Fruit fly (Drosophila melanogaster) whole organism, embryonic: ENCODE data around the gene msd1.

Experiments used
- Awh ChIP-seq: fragments of 200-800 bp; sonication (Bioruptor generic); IDR thresholded peaks from 2 replicates; pipeline ENCODE4, ENCODE4 v1.3.6; 2022; ENCODE audit warnings: missing biosample characterization, missing genetic modification characterization
- Blimp-1 ChIP-seq: fragments of 200-800 bp; sonication (Bioruptor generic); optimal IDR thresholded peaks from 3 replicates; lab custom pipeline; 2018; ENCODE audit warnings: missing biosample characterization, missing genetic modification characterization, mild to moderate bottlenecking, moderate library complexity, missing genetic modification reagents
- BtbVII ChIP-seq: fragments of 200-800 bp; sonication (Bioruptor generic); optimal IDR thresholded peaks from 3 replicates; lab custom pipeline; 2017; ENCODE audit warnings: missing biosample characterization, mild to moderate bottlenecking, missing genetic modification characterization
- CG10267 ChIP-seq: fragments of 200-800 bp; sonication (Bioruptor generic); optimal IDR thresholded peaks from 2 replicates; lab custom pipeline; 2018; ENCODE audit warnings: missing biosample characterization, mild to moderate bottlenecking, missing genetic modification characterization, moderate library complexity
- CG10462 ChIP-seq: fragments of 200-800 bp; sonication (Bioruptor generic); optimal IDR thresholded peaks from 2 replicates; lab custom pipeline; 2016; ENCODE audit warnings: missing biosample characterization, missing genetic modification characterization
- CG12104 ChIP-seq: fragments of 200-800 bp; sonication (Bioruptor generic); optimal IDR thresholded peaks from 3 replicates; lab custom pipeline; 2016; ENCODE audit warnings: missing biosample characterization, missing genetic modification characterization
- CG12299 ChIP-seq: fragments of 200-800 bp; sonication (Bioruptor generic); optimal IDR thresholded peaks from 2 replicates; lab custom pipeline; 2018; ENCODE audit warnings: missing biosample characterization, mild to moderate bottlenecking, missing genetic modification characterization
- CG15269 ChIP-seq: fragments of 200-800 bp; sonication (Bioruptor generic); optimal IDR thresholded peaks from 2 replicates; lab custom pipeline; 2018; ENCODE audit warnings: missing biosample characterization, mild to moderate bottlenecking, missing genetic modification characterization, moderate library complexity
- CG1603 ChIP-seq: fragments of 200-800 bp; sonication (Bioruptor generic); optimal IDR thresholded peaks from 2 replicates; lab custom pipeline; 2019; ENCODE audit warnings: missing biosample characterization, mild to moderate bottlenecking, missing genetic modification characterization, moderate library complexity
- CG17328 ChIP-seq: fragments of 200-800 bp; sonication (Bioruptor generic); IDR thresholded peaks from 2 replicates; pipeline ENCODE4 v1.3.6; 2022; ENCODE audit warnings: missing biosample characterization, missing genetic modification characterization
- CG17802 ChIP-seq: fragments of 200-800 bp; sonication (Bioruptor generic); optimal IDR thresholded peaks from 2 replicates; lab custom pipeline; 2018; ENCODE audit warnings: missing biosample characterization, mild to moderate bottlenecking, missing genetic modification characterization, moderate library complexity
- CG18011 ChIP-seq: fragments of 200-800 bp; sonication (Bioruptor generic); optimal IDR thresholded peaks from 2 replicates; lab custom pipeline; 2017; ENCODE audit warnings: missing biosample characterization, missing genetic modification characterization, mild to moderate bottlenecking, moderate library complexity, missing genotype
- CG18262 ChIP-seq: fragments of 200-800 bp; optimal IDR thresholded peaks from 3 replicates; lab custom pipeline; 2019; ENCODE audit warnings: missing biosample characterization, mild to moderate bottlenecking, missing genetic modification characterization, moderate library complexity
- CG2116 ChIP-seq: fragments of 200-800 bp; sonication (Bioruptor generic); optimal IDR thresholded peaks from 3 replicates; lab custom pipeline; 2018; ENCODE audit warnings: missing biosample characterization, mild to moderate bottlenecking, missing genetic modification characterization
- CG2199 ChIP-seq: fragments of 200-800 bp; sonication (Bioruptor generic); IDR thresholded peaks from 3 replicates; pipeline ENCODE4 v1.3.6; 2022; ENCODE audit warnings: missing biosample characterization, missing genetic modification characterization
- CG2712 ChIP-seq: fragments of 200-800 bp; optimal IDR thresholded peaks from 3 replicates; lab custom pipeline; 2019; ENCODE audit warnings: missing biosample characterization, mild to moderate bottlenecking, missing genetic modification characterization, moderate library complexity
- CG30020 ChIP-seq: fragments of 200-800 bp; optimal IDR thresholded peaks from 2 replicates; lab custom pipeline; 2019; ENCODE audit warnings: missing biosample characterization, mild to moderate bottlenecking, missing genetic modification characterization, moderate library complexity
- CG30403 ChIP-seq: fragments of 200-800 bp; sonication (Bioruptor generic); optimal IDR thresholded peaks from 3 replicates; lab custom pipeline; 2016; ENCODE audit warnings: missing biosample characterization, missing genetic modification characterization
- CG33213 ChIP-seq: fragments of 200-800 bp; sonication (Bioruptor generic); optimal IDR thresholded peaks from 3 replicates; lab custom pipeline; 2016; ENCODE audit warnings: missing biosample characterization, missing genetic modification characterization
- CG33557 ChIP-seq: fragments of 200-800 bp; sonication (Bioruptor generic); optimal IDR thresholded peaks from 2 replicates; lab custom pipeline; 2019; ENCODE audit warnings: missing biosample characterization, mild to moderate bottlenecking, missing genetic modification characterization, moderate library complexity
- CG7839 ChIP-seq: fragments of 200-800 bp; sonication (Bioruptor generic); optimal IDR thresholded peaks from 3 replicates; lab custom pipeline; 2018; ENCODE audit warnings: missing biosample characterization, mild to moderate bottlenecking, missing genetic modification characterization, moderate library complexity
- CG7928 ChIP-seq: fragments of 200-800 bp; sonication (Bioruptor generic); optimal IDR thresholded peaks from 2 replicates; lab custom pipeline; 2017; ENCODE audit warnings: missing biosample characterization, mild to moderate bottlenecking, missing genetic modification characterization
- CG7963 ChIP-seq: fragments of 200-800 bp; sonication (Bioruptor generic); IDR thresholded peaks from 3 replicates; pipeline ENCODE4 v1.3.6; 2022; ENCODE audit warnings: missing biosample characterization, missing genetic modification characterization; ENCODE audit not compliant: partially characterized antibody
- CG8281 ChIP-seq: fragments of 200-800 bp; sonication (Bioruptor generic); optimal IDR thresholded peaks from 2 replicates; lab custom pipeline; 2018; ENCODE audit warnings: missing biosample characterization, mild to moderate bottlenecking, missing genetic modification characterization, moderate library complexity
- CG8290 ChIP-seq, 3 experiments: fragments of 200-800 bp; sonication (Bioruptor generic); optimal IDR thresholded peaks; 2 replicates each; lab custom pipeline; 2016 to 2019; ENCODE audit warnings: missing biosample characterization in 3 of 3, missing genetic modification characterization in 3 of 3, mild to moderate bottlenecking in 2 of 3, moderate library complexity in 1 of 3
- CoRest ChIP-seq: fragments of 200-800 bp; sonication (Bioruptor generic); optimal IDR thresholded peaks from 3 replicates; lab custom pipeline; 2018; ENCODE audit warnings: missing biosample characterization, mild to moderate bottlenecking, missing genetic modification characterization, moderate library complexity
- Dip3 ChIP-seq: fragments of 200-800 bp; sonication (Bioruptor generic); optimal IDR thresholded peaks from 3 replicates; lab custom pipeline; 2016; ENCODE audit warnings: missing biosample characterization, missing genetic modification characterization
- Dp ChIP-seq: fragments of 200-800 bp; sonication (Bioruptor generic); optimal IDR thresholded peaks from 2 replicates; lab custom pipeline; 2018; ENCODE audit warnings: missing biosample characterization, mild to moderate bottlenecking, missing genetic modification characterization, moderate library complexity
- Ets65A ChIP-seq: fragments of 200-800 bp; sonication (Bioruptor generic); peaks from one replicate; lab custom pipeline; 2016; ENCODE audit warnings: missing biosample characterization, missing genetic modification characterization
- H2.0 ChIP-seq: fragments of 200-800 bp; sonication (Bioruptor generic); IDR thresholded peaks from 2 replicates; pipeline ENCODE4 v1.3.6; 2022; ENCODE audit warnings: missing biosample characterization, missing genetic modification characterization
- HmgZ ChIP-seq: fragments of 200-800 bp; sonication (Bioruptor generic); optimal IDR thresholded peaks from 2 replicates; lab custom pipeline; 2018; ENCODE audit warnings: missing biosample characterization, mild to moderate bottlenecking, missing genetic modification characterization
- Mes4 ChIP-seq: fragments of 200-800 bp; sonication (Bioruptor generic); optimal IDR thresholded peaks from 2 replicates; lab custom pipeline; 2016; ENCODE audit warnings: missing biosample characterization, missing genetic modification characterization
- Sry-δ ChIP-seq: fragments of 200-800 bp; sonication (Bioruptor generic); optimal IDR thresholded peaks from 2 replicates; lab custom pipeline; 2016; ENCODE audit warnings: missing biosample characterization, missing genetic modification characterization
- br ChIP-seq: fragments of >200 bp; optimal IDR thresholded peaks from 2 replicates; lab custom pipeline; 2017
- chif ChIP-seq, 2 experiments: fragments of 200-800 bp; sonication (Bioruptor generic); optimal IDR thresholded peaks; 3 replicates each; lab custom pipeline; 2016; ENCODE audit warnings: missing biosample characterization in 2 of 2, missing genetic modification characterization in 2 of 2
- crp ChIP-seq, 2 experiments: fragments of 200-800 bp; sonication (Bioruptor generic); optimal IDR thresholded peaks; 2 replicates in 1 of 2; 3 replicates in 1 of 2; lab custom pipeline; 2017; ENCODE audit warnings: missing biosample characterization in 2 of 2, missing genetic modification characterization in 2 of 2, mild to moderate bottlenecking in 1 of 2, moderate library complexity in 1 of 2
- dpn ChIP-seq, 2 experiments: fragments of 200-800 bp; sonication (Bioruptor generic); optimal IDR thresholded peaks; 3 replicates each; lab custom pipeline; 2016; ENCODE audit warnings: missing biosample characterization in 2 of 2, missing genetic modification characterization in 2 of 2
- ems ChIP-seq: fragments of 200-800 bp; sonication (Bioruptor generic); optimal IDR thresholded peaks from 3 replicates; lab custom pipeline; 2016; ENCODE audit warnings: missing biosample characterization, missing genetic modification characterization
- gfzf ChIP-seq: fragments of 200-800 bp; sonication (Bioruptor generic); optimal IDR thresholded peaks from 2 replicates; lab custom pipeline; 2016; ENCODE audit warnings: missing biosample characterization, mild to moderate bottlenecking, missing genetic modification characterization, moderate library complexity
- knrl ChIP-seq: fragments of 200-800 bp; sonication (Bioruptor generic); IDR thresholded peaks from 3 replicates; pipeline ENCODE4 v1.3.6; 2022; ENCODE audit warnings: missing biosample characterization, missing genetic modification characterization; ENCODE audit not compliant: partially characterized antibody
- lola ChIP-seq, 3 experiments: fragments of >200 bp in 2 of 3; fragments of 200-800 bp in 1 of 3; sonication (Bioruptor generic) in 1 of 3; optimal IDR thresholded peaks; 2 replicates each; lab custom pipeline; 2017 to 2019; ENCODE audit warnings: missing biosample characterization in 3 of 3, missing genetic modification characterization in 3 of 3, mild to moderate bottlenecking in 1 of 3, moderate library complexity in 1 of 3
- sens ChIP-seq: fragments of 200-800 bp; sonication (Bioruptor generic); peaks from one replicate; lab custom pipeline; 2016; ENCODE audit warnings: missing biosample characterization, missing genetic modification characterization
- stwl ChIP-seq: fragments of 200-800 bp; sonication (Bioruptor generic); optimal IDR thresholded peaks from 3 replicates; lab custom pipeline; 2018; ENCODE audit warnings: missing biosample characterization, mild to moderate bottlenecking, missing genetic modification characterization, moderate library complexity
- trem ChIP-seq: fragments of 200-800 bp; optimal IDR thresholded peaks from 3 replicates; lab custom pipeline; 2019; ENCODE audit warnings: missing biosample characterization, mild to moderate bottlenecking, missing genetic modification characterization, moderate library complexity
- unc-4 ChIP-seq: fragments of 200-800 bp; sonication (Bioruptor generic); IDR thresholded peaks from 2 replicates; pipeline ENCODE4 v1.3.6; 2022; ENCODE audit warnings: missing biosample characterization, missing genetic modification characterization; ENCODE audit not compliant: partially characterized antibody
- vvl ChIP-seq: fragments of 200-800 bp; sonication (Bioruptor generic); IDR thresholded peaks from 2 replicates; pipeline ENCODE4 v1.3.6; 2022; ENCODE audit warnings: missing biosample characterization, missing genetic modification characterization
- wek ChIP-seq: fragments of 200-800 bp; sonication (Bioruptor generic); optimal IDR thresholded peaks from 3 replicates; lab custom pipeline; 2018; ENCODE audit warnings: missing biosample characterization, mild to moderate bottlenecking, missing genetic modification characterization, moderate library complexity
- zf30C ChIP-seq: fragments of 200-800 bp; sonication (Bioruptor generic); optimal IDR thresholded peaks from 3 replicates; lab custom pipeline; 2018; ENCODE audit warnings: missing biosample characterization, mild to moderate bottlenecking, missing genetic modification characterization

The msd1 gene

DNA sequence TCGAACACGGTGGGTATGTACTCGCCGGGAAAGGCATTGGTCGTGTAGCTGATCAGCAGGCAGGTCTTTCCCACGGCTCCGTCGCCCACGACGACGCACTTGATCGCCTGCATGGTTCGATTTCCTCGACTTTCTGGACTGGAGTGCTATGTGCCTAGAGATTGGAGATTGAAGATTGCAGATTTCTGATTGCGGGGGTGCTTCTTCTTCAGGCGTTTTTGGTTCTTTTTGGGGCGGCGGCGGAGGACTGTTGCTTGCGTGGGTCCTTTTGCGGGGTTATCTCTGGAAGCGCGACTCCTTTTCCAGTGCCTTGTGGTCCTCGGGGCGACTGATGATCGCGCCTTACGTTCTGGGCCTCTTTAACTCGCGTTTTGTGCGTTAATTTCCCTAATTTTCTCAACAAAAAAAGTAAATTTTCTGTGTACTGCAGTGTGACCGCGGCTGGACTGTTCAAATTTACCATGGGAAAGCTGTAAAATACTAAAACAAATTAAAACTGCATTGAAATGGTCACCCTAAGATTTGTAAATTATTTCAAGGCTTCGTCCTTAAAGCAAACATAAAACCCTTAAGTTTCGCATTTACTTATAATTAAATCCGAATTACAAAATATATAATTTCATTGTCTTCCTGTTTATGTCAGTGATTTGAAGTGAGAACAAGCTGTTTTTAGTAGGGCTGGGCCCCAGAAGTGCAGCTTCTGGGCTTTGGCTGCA is 29.2 kb upstream of the msd1 start, which contains the start of the genes Rac1 and Acat2 (continued):
- no peak for TF ChIP-seq Awh (GFP tag; lab: Robert Waterston, UW)
- peak; percentile 56 for TF ChIP-seq stwl (tag; lab: Kevin White, UChicago)
- peak; percentile 56 for TF ChIP-seq CG2712 (tag; lab: Kevin White, UChicago)
- peak; percentile 17 for TF ChIP-seq HmgZ (tag; lab: Kevin White, UChicago)
- peak; percentile 9 for TF ChIP-seq CG8290 (GFP tag; optimal IDR thresholded peaks at IDR 0.05; lab: Kevin White, UChicago)
- no peak for TF ChIP-seq CG8290 (tag; optimal IDR thresholded peaks at IDR 0.05; lab: Kevin White, UChicago)
- peak in 1 of 3 experiments; percentile 9 for TF ChIP-seq lola (GFP tag; optimal IDR thresholded peaks at IDR 0.05; lab: Kevin White, UChicago)
- peak; percentile 94 for TF ChIP-seq gfzf (GFP tag; lab: Kevin White, UChicago)
- TF ChIP-seq Blimp-1 (GFP tag; lab: Kevin White, UChicago) = no peak
- TF ChIP-seq unc-4 = no peak
- peak; percentile 25 for TF ChIP-seq CG33557 (GFP tag; lab: Kevin White, UChicago)
- TF ChIP-seq chif (GFP tag; optimal IDR thresholded peaks at IDR 0.05; lab: Kevin White, UChicago) = peak in 1 of 2 experiments; percentile 12
- peak; percentile 33 for TF ChIP-seq CG17802 (tag; lab: Kevin White, UChicago)
- peak; percentile 41 for TF ChIP-seq Sry-δ (GFP tag; lab: Kevin White, UChicago)
- TF ChIP-seq CG18262 (tag; lab: Kevin White, UChicago) = peak; percentile 16
- TF ChIP-seq sens = peak; percentile 76
- no peak for TF ChIP-seq CG12299
- peak; percentile 38; the same call in 1 of the 3 replicates for TF ChIP-seq knrl
- TF ChIP-seq trem = peak; percentile 71
- TF ChIP-seq ems = no peak
- peak in 1 of 2 experiments; percentile 11 for TF ChIP-seq dpn (GFP tag; optimal IDR thresholded peaks at IDR 0.05; lab: Kevin White, UChicago)
- TF ChIP-seq CG12104 = no peak
- TF ChIP-seq CG2199 (GFP tag; lab: Robert Waterston, UW) = no peak
- TF ChIP-seq CG10462 (GFP tag; lab: Kevin White, UChicago) = no peak
- no peak for TF ChIP-seq wek (GFP tag; lab: Kevin White, UChicago)
- TF ChIP-seq vvl (GFP tag; lab: Robert Waterston, UW) = peak; percentile 27; the same call in 1 of the 2 replicates
- peak; percentile 32 for TF ChIP-seq CG2116
- peak; percentile 40 for TF ChIP-seq CG1603 (tag; lab: Kevin White, UChicago)
- TF ChIP-seq CG8281 (tag; lab: Kevin White, UChicago) = no peak
- TF ChIP-seq br (lab: Kevin White, UChicago) = no peak
- TF ChIP-seq CG10267 = peak; percentile 50
- TF ChIP-seq BtbVII (GFP tag; lab: Kevin White, UChicago) = no peak
- no peak for TF ChIP-seq CG7839 (tag; lab: Kevin White, UChicago)
- peak; percentile 13 for TF ChIP-seq Mes4 (GFP tag; lab: Kevin White, UChicago)
- TF ChIP-seq H2.0 (GFP tag; lab: Robert Waterston, UW) = no peak
- no peak for TF ChIP-seq CG30403
- no peak for TF ChIP-seq Ets65A (GFP tag; lab: Kevin White, UChicago)
- TF ChIP-seq CoRest = peak; percentile 65
- peak; percentile 7 for TF ChIP-seq CG33213 (GFP tag; lab: Kevin White, UChicago)
- no peak for TF ChIP-seq CG7963
- TF ChIP-seq CG18011 (GFP tag; lab: Kevin White, UChicago) = no peak
- no peak for TF ChIP-seq CG15269
- TF ChIP-seq CG7928 (GFP tag; lab: Kevin White, UChicago) = peak; percentile 64
- TF ChIP-seq CG30020 = peak; percentile 79
- peak; percentile 11 for TF ChIP-seq Dip3 (GFP tag; lab: Kevin White, UChicago)
- peak in 1 of 2 experiments; percentile 23 for TF ChIP-seq crp (GFP tag; optimal IDR thresholded peaks at IDR 0.05; lab: Kevin White, UChicago)
- TF ChIP-seq CG17328 (GFP tag; lab: Robert Waterston, UW) = 0 out of 2 replicates have a peak, but pooled peaks have one; percentile 30
- TF ChIP-seq Dp (GFP tag; lab: Kevin White, UChicago) = peak; percentile 76
- peak; percentile 20 for TF ChIP-seq zf30C (GFP tag; lab: Kevin White, UChicago)
